Worm (Caenorhabditis elegans): ENCODE results near the gene M28.10.

M28.10 gene

DNA sequence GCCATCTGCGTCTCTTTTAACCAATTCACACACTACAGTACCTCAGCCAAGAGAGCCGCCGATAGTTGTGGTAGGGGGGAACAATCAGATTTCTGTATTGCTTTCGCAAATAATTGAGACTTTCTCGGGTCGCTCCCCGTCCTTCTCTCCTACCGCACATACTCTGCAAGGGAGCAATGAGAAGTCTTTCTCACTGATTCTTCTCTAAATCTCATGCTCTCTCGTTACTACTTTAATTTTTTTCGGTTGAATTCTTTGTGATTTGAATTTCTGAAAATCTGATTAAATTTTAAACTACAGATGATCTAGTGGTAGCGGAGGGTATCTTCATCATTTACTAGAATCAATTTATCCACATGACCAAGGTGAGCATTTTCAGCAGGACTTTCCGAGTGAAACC, 28.0 kb downstream of the M28.10 start, which contains the start of gene ptb-1:
Gene ptb-1 (plus strand): TSS at position 301 of the 400 bp plus-strand sequence.
- TF ChIP-seq cebp-2 (GFP tag; IDR thresholded peaks at IDR 0.05) = no peak
- TF ChIP-seq F49E8.2 (tag; optimal IDR thresholded peaks at IDR 0.05; ENCODE audit: insufficient read depth) = no peak
- no peak for TF ChIP-seq ztf-28 (GFP tag; IDR thresholded peaks at IDR 0.05)
- no peak for TF ChIP-seq snpc-3.4 (tag; optimal IDR thresholded peaks at IDR 0.05)
- no peak for TF ChIP-seq mel-28 (tag; optimal IDR thresholded peaks at IDR 0.05; ENCODE audit: borderline replicate concordance)
- no peak for TF ChIP-seq F37B4.10 (GFP tag; IDR thresholded peaks at IDR 0.05)
- TF ChIP-seq D2030.7 (GFP tag; IDR thresholded peaks at IDR 0.05) = no peak
- no peak for TF ChIP-seq madf-8 (GFP tag; conservative IDR thresholded peaks at IDR 0.05)
- no peak for TF ChIP-seq Y79H2A.3 (GFP tag; conservative IDR thresholded peaks at IDR 0.05)
- no peak for TF ChIP-seq egrh-3 (GFP tag; IDR thresholded peaks at IDR 0.05)
- TF ChIP-seq C06A6.2 (GFP tag; conservative IDR thresholded peaks at IDR 0.05) = no peak
- no peak for TF ChIP-seq mcd-1 (GFP tag; IDR thresholded peaks at IDR 0.05)

DNA sequence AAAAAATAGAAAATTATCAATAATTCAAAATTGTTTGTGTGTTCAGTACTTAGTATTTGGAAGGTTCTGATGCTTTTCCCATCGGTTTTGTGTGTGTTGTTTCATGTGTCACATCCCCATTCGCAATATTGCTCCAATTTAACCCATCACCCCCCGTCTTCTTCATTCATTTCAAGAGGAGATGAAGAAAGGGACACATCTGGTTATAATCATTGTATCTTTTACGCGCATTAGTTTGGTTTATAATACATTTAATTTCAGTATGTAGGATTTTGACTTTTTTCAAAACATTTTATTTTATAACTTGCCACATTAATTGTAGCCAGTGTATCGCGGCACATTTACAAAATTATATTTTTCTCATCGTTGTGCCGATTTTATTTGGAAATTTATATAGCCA, 32.8 kb downstream of the M28.10 start:
- TF ChIP-seq repo-1 (tag; optimal IDR thresholded peaks at IDR 0.05) = no peak
- TF ChIP-seq zfh-2 (GFP tag; conservative IDR thresholded peaks at IDR 0.05) = no peak
- no peak for TF ChIP-seq hrde-1 (tag; optimal IDR thresholded peaks at IDR 0.05; ENCODE audit: borderline replicate concordance)
- no peak for TF ChIP-seq Y67H2A.10 (GFP tag; conservative IDR thresholded peaks at IDR 0.05)
- TF ChIP-seq madf-3 (GFP tag; IDR thresholded peaks at IDR 0.05) = no peak
- TF ChIP-seq ceh-27 (GFP tag; optimal IDR thresholded peaks at IDR 0.05) = no peak
- TF ChIP-seq gei-17 (GFP tag; optimal IDR thresholded peaks at IDR 0.05) = no peak
- TF ChIP-seq nhr-90 (tag; optimal IDR thresholded peaks at IDR 0.05) = no peak
- no peak for TF ChIP-seq hlh-26 (GFP tag; conservative IDR thresholded peaks at IDR 0.05)
- no peak for TF ChIP-seq attf-5 (GFP tag; optimal IDR thresholded peaks at IDR 0.05)
- TF ChIP-seq lir-1 (GFP tag; conservative IDR thresholded peaks at IDR 0.05) = no peak
- no peak for TF ChIP-seq lin-40 (tag; optimal IDR thresholded peaks at IDR 0.05)
- TF ChIP-seq lin-54 (GFP tag; optimal IDR thresholded peaks at IDR 0.05) = no peak
- no peak for TF ChIP-seq unc-62 (GFP tag; optimal IDR thresholded peaks at IDR 0.05)
- TF ChIP-seq rcor-1 (GFP tag; IDR thresholded peaks at IDR 0.05) = no peak
- no peak for TF ChIP-seq lin-26 (GFP tag; IDR thresholded peaks at IDR 0.05)
- no peak for TF ChIP-seq nhr-80 (tag; optimal IDR thresholded peaks at IDR 0.05)
- TF ChIP-seq ztf-28 (GFP tag; IDR thresholded peaks at IDR 0.05) = no peak

DNA sequence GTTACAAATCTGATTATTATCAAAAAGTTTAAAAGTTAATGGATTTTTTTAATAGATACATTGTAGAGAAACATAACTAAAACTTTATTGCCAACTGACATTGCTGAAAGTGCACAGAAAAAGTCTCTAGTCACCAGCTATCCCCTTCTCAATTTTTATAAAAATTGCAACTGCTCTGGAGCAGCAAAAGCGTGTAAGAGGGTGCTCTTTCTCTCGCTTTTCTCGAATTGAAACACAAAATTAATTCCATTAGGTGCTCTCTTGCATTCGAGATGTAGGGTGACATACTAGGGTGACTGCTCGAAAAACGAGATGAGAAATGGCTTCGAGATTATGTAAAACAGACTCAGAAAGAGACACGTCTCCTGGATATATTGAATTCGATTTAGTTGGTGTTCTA, 33.3 kb downstream of the M28.10 start:
- TF ChIP-seq ztf-3 (GFP tag; optimal IDR thresholded peaks at IDR 0.05) (no peak), somi-1 (GFP tag; optimal IDR thresholded peaks at IDR 0.05) (no peak), F52B5.7 (tag; optimal IDR thresholded peaks at IDR 0.05) (no peak), hlh-12 (tag; optimal IDR thresholded peaks at IDR 0.05) (no peak), F23B12.7 (tag; optimal IDR thresholded peaks at IDR 0.05; ENCODE audit: insufficient read depth) (no peak), pha-4 (tag; optimal IDR thresholded peaks at IDR 0.05) (no peak), ceh-40 (GFP tag; IDR thresholded peaks at IDR 0.05) (no peak), lin-54 (GFP tag; optimal IDR thresholded peaks at IDR 0.05) (no peak), egl-44 (GFP tag; IDR thresholded peaks at IDR 0.05) (no peak), attf-3 (GFP tag; conservative IDR thresholded peaks at IDR 0.05) (no peak), rpc-1 (optimal IDR thresholded peaks at IDR 0.05) (no peak), rpc-1 (tag; optimal IDR thresholded peaks at IDR 0.05) (no peak), nhr-27 (tag; optimal IDR thresholded peaks at IDR 0.05) (no peak), zfh-2 (GFP tag; conservative IDR thresholded peaks at IDR 0.05) (no peak), B0261.1 (tag; optimal IDR thresholded peaks at IDR 0.05) (no peak), mes-4 (tag; optimal IDR thresholded peaks at IDR 0.05) (no peak), athp-1 (tag; optimal IDR thresholded peaks at IDR 0.05) (no peak), unc-130 (GFP tag; optimal IDR thresholded peaks at IDR 0.05) (no peak), snpc-1.3 (tag; optimal IDR thresholded peaks at IDR 0.05; ENCODE audit: insufficient read depth) (no peak), sdz-38 (tag; optimal IDR thresholded peaks at IDR 0.05) (no peak), nfya-1 (tag; optimal IDR thresholded peaks at IDR 0.05; ENCODE audit: borderline replicate concordance, insufficient read depth) (no peak)
